Fruit fly (Drosophila melanogaster): ENCODE measurements around the gene Ncoa6.

Ncoa6 gene

dm6 chr2L:5302284-5302683 lies 24.2 kb downstream of the Ncoa6 start:
- TF ChIP-seq CTCF (optimal IDR thresholded peaks at IDR 0.05) (no peak), CG8478 (optimal IDR thresholded peaks at IDR 0.05) (no peak)

dm6 chr2L:5300785-5301616 lies 25.5 kb downstream of the Ncoa6 start:
- TF ChIP-seq CTCF (optimal IDR thresholded peaks at IDR 0.05) (no peak), CG8478 (optimal IDR thresholded peaks at IDR 0.05) (no peak)

DNA sequence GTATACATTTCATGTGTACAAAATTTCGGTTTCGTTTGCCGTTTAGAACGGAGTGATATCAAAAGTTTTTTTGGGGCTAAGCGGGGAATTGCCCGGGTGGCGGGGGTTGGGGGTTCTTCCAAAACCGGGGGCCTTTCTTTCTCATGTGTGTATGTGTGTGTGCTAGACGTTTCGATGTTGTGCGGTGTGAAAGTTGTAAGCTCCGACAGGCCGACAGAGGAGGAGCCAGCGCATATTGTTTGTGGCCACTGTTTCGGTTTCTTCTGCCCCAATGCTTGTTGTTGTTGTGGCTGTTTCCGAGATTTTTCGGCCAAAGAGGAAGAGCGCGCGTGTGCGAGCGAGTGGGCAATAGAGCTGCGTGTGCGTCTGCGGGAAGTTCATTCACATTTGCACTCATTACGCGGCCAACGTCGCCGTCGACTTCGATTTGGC lies 26.2 kb downstream of the Ncoa6 start:
- no peak for TF ChIP-seq CTCF (optimal IDR thresholded peaks at IDR 0.05)
- no peak for TF ChIP-seq CG8478 (optimal IDR thresholded peaks at IDR 0.05)

DNA sequence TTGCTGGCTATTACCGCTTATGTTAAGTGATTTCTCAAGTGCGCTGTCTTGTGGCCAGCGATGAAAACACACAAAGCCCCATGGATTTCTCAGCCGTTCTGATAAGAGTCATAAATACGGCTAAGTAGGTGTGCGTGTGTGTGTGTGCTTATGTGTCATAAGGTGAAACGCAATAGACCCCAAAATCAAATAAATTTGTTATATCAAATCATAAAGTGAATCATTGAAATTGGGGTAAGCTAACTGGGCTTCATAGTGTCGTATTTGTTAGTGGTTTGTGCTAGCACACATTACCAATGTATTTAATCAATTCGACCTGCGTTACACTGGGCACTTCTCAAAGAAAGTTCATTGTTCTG lies 26.9 kb downstream of the Ncoa6 start:
- no peak for TF ChIP-seq CG8478 (optimal IDR thresholded peaks at IDR 0.05)
- no peak for TF ChIP-seq CTCF (optimal IDR thresholded peaks at IDR 0.05)

- no peak for TF ChIP-seq CG8478 (optimal IDR thresholded peaks at IDR 0.05)
- no peak for TF ChIP-seq CTCF (optimal IDR thresholded peaks at IDR 0.05)
Observed at dm6 chr2L:5298978-5299627, 27.4 kb downstream of the Ncoa6 start.

DNA sequence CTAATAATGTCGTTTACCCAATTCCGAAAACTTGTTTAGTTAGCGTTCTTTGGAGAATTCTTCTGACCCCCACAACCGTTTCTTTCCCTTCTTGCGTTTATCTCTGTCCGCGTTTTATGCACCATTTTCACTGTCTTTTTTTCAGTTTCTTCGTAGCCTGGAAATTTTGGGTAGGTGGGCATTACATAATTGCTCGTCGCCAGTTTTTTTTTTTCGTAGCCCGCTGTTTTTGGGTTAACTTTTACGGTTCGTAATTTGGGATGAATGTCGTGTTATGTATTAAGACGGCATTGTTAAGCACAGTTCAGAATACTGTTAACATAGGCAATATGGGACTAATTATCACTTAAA lies 28.5 kb downstream of the Ncoa6 start:
- TF ChIP-seq CG8478 (optimal IDR thresholded peaks at IDR 0.05), result no peak
- no peak for TF ChIP-seq CTCF (optimal IDR thresholded peaks at IDR 0.05)

dm6 chr2L:5297289-5297960 lies 29.1 kb downstream of the Ncoa6 start:
- TF ChIP-seq CG8478 (optimal IDR thresholded peaks at IDR 0.05), result no peak
- TF ChIP-seq CTCF (optimal IDR thresholded peaks at IDR 0.05), result no peak

- no peak for TF ChIP-seq CTCF (optimal IDR thresholded peaks at IDR 0.05)
- no peak for TF ChIP-seq CG8478 (optimal IDR thresholded peaks at IDR 0.05)
Observed at dm6 chr2L:5296672-5297288, 29.7 kb downstream of the Ncoa6 start.

DNA sequence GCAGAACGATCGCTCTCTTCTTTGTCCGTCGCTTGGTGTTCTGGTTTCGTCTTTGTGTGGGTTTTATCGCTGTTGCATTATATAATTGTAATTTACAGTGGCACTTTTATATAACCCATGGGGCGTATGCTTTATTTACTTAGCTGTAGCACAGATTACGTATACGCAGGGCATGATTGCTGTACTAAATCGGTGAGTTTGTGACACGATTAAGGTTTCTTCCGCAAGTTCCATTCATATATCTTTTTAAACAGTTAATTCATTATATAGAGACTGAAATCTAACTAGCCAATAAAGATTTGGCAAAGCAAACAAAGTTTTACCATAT lies 31.3 kb downstream of the Ncoa6 start:
- TF ChIP-seq CG8478 (optimal IDR thresholded peaks at IDR 0.05) (no peak), CTCF (optimal IDR thresholded peaks at IDR 0.05) (no peak)

- TF ChIP-seq CG8478 (optimal IDR thresholded peaks at IDR 0.05), result no peak
Observed at dm6 chr2L:5294392-5295244, 31.9 kb downstream of the Ncoa6 start.

DNA sequence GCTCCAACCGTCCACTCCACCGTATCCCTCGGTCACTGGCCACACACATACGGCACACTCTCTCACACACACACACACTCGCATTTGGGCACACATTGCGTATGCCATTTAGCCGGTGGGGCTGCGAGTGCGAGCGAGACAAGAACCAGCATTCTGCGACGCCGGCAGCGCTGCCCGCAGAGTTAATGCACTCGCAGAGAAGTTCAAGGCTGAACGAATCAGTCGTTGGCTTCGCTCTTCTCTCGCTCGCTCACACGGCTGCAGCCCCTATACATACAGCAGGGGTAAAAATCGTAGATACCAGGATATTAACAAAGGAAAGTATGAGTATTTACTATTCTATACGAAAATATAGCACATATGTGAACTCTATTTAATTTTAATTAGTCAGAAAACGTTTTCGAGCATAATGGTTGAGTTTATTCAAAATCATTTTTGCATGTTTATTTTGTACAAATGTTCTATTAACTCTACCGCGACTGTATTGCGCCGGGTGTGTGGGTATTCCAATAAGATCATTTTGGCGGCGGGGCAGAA lies 33.4 kb downstream of the Ncoa6 start:
- TF ChIP-seq CTCF (optimal IDR thresholded peaks at IDR 0.05) (no peak), CG8478 (optimal IDR thresholded peaks at IDR 0.05) (no peak)

dm6 chr2L:5292643-5292963 lies 33.9 kb downstream of the Ncoa6 start:
- TF ChIP-seq CTCF (optimal IDR thresholded peaks at IDR 0.05), result no peak
- no peak for TF ChIP-seq CG8478 (optimal IDR thresholded peaks at IDR 0.05)

DNA sequence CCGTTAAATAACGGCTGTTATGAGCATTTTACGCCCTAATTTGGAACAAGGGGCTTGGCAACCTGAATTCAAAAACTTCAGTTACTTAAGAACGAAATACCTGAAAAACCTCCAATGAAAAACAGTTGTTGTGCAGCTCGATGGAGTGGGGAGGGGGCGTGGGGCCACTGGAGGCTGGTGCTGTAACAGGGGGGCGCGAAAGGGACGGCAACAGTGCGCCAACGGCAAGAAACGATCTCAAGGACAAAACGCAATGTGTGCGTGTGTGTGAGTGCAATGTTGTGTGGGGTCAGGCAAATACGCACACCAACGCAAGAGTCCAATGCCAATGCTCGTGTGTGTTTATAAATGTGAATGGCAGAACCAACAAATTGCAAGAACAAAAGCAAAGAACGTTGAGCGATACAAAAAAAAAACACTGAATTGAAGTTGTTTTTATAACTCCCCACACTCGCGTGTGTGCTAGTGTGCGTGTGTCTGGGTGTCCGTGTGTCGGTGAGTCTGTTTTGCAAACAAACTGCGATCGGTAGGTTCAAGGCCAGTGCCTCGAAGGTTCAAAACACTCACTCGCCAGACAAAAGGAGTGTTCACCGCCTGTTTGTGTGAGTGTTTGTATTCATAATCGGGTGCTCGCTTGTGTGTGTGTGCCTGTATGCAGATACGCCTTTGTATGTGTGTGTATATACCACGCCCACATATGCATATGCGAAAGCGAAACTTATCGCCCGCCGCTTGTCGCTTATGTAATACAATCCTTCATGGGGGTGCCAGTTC lies 34.4 kb downstream of the Ncoa6 start:
- TF ChIP-seq CTCF (optimal IDR thresholded peaks at IDR 0.05) (no peak), CG8478 (optimal IDR thresholded peaks at IDR 0.05) (no peak)

DNA sequence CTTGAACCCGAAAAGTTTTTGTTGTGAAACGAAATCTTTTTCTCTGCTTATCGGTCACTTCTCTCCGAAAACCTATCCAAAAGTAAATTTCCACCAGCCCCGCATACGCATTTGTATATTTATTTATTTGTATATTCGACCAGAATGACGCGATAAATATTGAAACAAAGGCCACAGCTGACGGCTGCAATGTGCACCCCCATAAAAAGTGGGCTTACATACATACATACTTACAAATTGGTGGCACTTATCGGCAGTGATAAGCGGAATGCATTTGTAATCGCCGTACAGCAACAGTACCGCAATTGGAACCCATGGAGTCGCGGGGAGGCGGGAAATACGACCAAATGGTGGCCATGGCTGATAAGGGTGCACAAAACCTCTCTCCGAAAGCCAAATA lies 35.3 kb downstream of the Ncoa6 start:
- no peak for TF ChIP-seq CTCF (optimal IDR thresholded peaks at IDR 0.05)
- TF ChIP-seq CG8478 (optimal IDR thresholded peaks at IDR 0.05), result no peak
